Fruit fly (Drosophila melanogaster) whole organism: ENCODE results near the gene CG9512.

Source experiments
- CG8478 ChIP-seq: fragments of >200 bp; optimal IDR thresholded peaks from 2 replicates; lab custom pipeline; 2018; ENCODE audit warnings: inconsistent platforms
- Dll ChIP-seq: fragments of >200 bp; optimal IDR thresholded peaks from 2 replicates; lab custom pipeline; 2017
- EcR ChIP-seq, 2 experiments: fragments of >200 bp; optimal IDR thresholded peaks; 2 replicates each; lab custom pipeline; 2017; ENCODE audit warnings: missing biosample characterization in 2 of 2, missing genetic modification characterization in 2 of 2, missing genetic modification reagents in 2 of 2
- pan ChIP-seq: fragments of >200 bp; optimal IDR thresholded peaks from 2 replicates; lab custom pipeline; 2017
- psq ChIP-seq: fragments of >200 bp; optimal IDR thresholded peaks from 2 replicates; lab custom pipeline; 2017
- usp ChIP-seq: fragments of >200 bp; optimal IDR thresholded peaks from 2 replicates; lab custom pipeline; 2017; ENCODE audit warnings: missing biosample characterization, missing genetic modification characterization, mixed read lengths

CG9512 gene

dm6 chrX:14905499-14906044, at the start of gene CG9512:
CG9512 (minus strand) TSS chrX:14905549.
- TF ChIP-seq usp (no peak), pan (lab: Kevin White, UChicago) (no peak), EcR (GFP tag; optimal IDR thresholded peaks at IDR 0.05; lab: Kevin White, UChicago) (no peak), CG8478 (lab: Kevin White, UChicago) (no peak), psq (lab: Kevin White, UChicago) (no peak), Dll (lab: Kevin White, UChicago) (no peak)

dm6 chrX:14953896-14954295, 48.5 kb upstream of the CG9512 start:
- TF ChIP-seq Dll (lab: Kevin White, UChicago) = no peak
- TF ChIP-seq EcR (GFP tag; optimal IDR thresholded peaks at IDR 0.05; lab: Kevin White, UChicago) = no peak
- no peak for TF ChIP-seq psq (lab: Kevin White, UChicago)
- TF ChIP-seq pan (lab: Kevin White, UChicago) = no peak
- TF ChIP-seq CG8478 (lab: Kevin White, UChicago) = no peak
- no peak for TF ChIP-seq usp

DNA sequence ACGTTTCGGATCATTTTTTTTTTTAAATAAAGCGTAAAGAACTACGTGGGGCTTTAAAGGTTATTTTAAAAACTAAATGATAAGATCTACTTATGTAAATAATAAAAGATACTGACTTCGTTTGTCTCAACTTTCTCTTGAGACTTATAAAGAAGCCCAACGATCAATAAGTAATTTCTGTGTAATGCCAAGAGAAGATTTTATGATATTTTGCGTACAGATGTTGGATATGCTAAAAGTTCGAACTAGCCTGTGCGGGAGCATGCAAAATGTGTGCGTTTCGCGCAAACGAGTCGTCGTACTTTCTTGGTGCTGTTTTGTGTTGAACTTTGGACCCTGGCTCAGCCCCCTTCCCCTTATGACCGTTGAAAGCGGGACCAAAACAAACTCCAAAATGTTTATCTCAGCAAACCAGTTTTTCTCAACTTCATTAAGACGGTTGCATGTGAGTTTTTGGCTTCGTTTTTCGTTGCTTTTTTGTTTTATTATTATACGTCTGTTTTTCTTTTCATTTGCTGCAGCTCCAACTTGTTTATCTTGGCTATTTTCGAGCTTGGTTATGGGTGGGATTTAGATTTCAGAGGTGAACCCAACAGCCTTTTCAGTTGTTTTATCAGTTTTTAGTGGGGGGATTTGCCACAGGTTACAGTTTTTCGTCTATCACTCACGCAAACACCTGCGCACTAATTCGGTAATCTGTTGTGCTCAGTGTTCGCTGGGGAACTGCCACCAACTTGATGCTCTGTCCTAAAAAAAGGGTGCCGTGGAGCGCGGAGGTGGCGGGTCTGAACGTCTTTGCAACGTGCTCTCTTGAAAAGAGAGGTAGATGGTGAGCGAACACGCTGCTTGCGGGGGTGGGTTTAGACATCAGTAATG, 47.7 kb upstream of the CG9512 start, which contains the start of gene pdgy:
TSS of gene pdgy (minus strand) at position 688 of the 876 bp plus-strand sequence.
- TF ChIP-seq psq (lab: Kevin White, UChicago) = no peak
- peak; percentile 7 for TF ChIP-seq Dll (lab: Kevin White, UChicago)
- TF ChIP-seq usp = no peak
- TF ChIP-seq EcR (GFP tag; optimal IDR thresholded peaks at IDR 0.05; lab: Kevin White, UChicago) = no peak

dm6 chrX:14952097-14952844, 46.9 kb upstream of the CG9512 start:
- TF ChIP-seq Dll (lab: Kevin White, UChicago) = no peak
- no peak for TF ChIP-seq CG8478 (lab: Kevin White, UChicago)
- TF ChIP-seq pan (lab: Kevin White, UChicago) = no peak
- TF ChIP-seq usp = no peak
- TF ChIP-seq EcR (GFP tag; optimal IDR thresholded peaks at IDR 0.05; lab: Kevin White, UChicago) = no peak
- no peak for TF ChIP-seq psq (lab: Kevin White, UChicago)

DNA sequence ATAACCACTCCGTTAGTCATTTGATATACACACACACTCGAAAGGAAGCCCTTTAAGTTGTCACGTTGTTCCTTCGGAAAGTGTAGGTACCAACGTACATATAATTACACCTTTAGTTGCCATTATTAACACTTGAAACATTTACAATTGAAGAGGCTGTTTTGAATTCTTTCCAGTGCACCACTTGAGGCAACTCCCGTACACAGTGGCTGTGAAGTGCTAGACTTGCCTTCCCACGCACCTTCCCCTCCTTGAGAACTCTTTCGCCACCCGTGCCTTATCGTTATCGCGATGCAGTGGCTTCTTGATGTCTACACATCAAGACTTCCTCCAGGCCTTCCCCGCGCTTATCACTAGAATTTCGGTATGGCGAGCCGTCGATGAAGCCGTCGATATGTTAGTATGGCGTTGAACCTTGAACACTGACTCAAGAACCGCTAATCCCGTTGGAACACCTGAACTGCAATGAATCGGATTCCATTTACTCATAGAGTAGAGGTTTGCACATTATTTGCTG, 46.1 kb upstream of the CG9512 start:
- TF ChIP-seq psq (lab: Kevin White, UChicago) = no peak
- TF ChIP-seq EcR (GFP tag; optimal IDR thresholded peaks at IDR 0.05; lab: Kevin White, UChicago) = no peak
- TF ChIP-seq CG8478 (lab: Kevin White, UChicago) = no peak
- no peak for TF ChIP-seq usp
- no peak for TF ChIP-seq pan (lab: Kevin White, UChicago)
- TF ChIP-seq Dll (lab: Kevin White, UChicago) = no peak

dm6 chrX:14950273-14951272, 45.2 kb upstream of the CG9512 start:
- TF ChIP-seq psq (lab: Kevin White, UChicago) (no peak), EcR (GFP tag; optimal IDR thresholded peaks at IDR 0.05; lab: Kevin White, UChicago) (no peak), CG8478 (lab: Kevin White, UChicago) (no peak), Dll (lab: Kevin White, UChicago) (peak; percentile 8)

DNA sequence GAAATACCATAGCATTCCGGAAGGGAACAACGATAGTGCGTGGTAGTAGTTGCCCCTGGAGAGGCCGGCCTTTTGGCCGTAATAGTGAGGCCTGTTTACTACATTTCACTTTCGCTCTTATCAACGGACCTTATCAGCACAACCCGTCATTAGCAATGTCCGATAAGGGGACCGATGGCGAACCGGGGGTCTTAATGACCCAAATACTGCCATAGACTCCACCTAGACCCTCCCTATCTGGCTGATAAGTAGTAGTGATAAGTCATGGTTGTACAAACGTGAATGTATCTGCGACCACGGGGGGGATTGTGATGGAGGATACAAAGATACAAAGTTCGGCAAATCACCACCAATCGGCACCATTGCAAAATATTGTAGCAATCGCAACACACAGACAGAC, 43.9 kb upstream of the CG9512 start:
- no peak for TF ChIP-seq CG8478 (lab: Kevin White, UChicago)
- no peak for TF ChIP-seq usp
- no peak for TF ChIP-seq psq (lab: Kevin White, UChicago)
- TF ChIP-seq pan (lab: Kevin White, UChicago) = no peak
- TF ChIP-seq EcR (GFP tag; optimal IDR thresholded peaks at IDR 0.05; lab: Kevin White, UChicago) = no peak
- TF ChIP-seq Dll (lab: Kevin White, UChicago) = no peak

DNA sequence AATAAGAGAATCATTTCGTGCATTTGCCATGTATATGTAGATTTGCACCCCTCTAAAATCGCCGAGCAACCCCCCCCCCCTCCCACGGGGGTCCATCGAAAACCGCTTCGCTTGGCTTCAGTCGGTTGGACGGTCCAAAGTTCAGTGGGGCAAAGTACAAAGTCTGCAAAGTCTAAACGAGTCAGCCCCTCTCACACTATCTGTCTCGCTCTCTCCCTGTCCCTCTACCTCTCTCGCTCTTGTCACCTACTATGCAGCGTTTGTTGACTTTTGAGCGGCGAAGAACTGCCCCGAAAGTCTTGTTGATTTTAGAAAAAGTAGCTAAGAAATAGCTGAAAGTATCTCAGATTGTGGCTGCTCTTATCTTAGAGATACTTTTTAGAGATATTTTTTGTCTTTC, 42.0 kb upstream of the CG9512 start:
- no peak for TF ChIP-seq usp
- TF ChIP-seq psq (lab: Kevin White, UChicago) = no peak
- TF ChIP-seq Dll (lab: Kevin White, UChicago) = no peak
- TF ChIP-seq pan (lab: Kevin White, UChicago) = no peak
- TF ChIP-seq CG8478 (lab: Kevin White, UChicago) = no peak
- TF ChIP-seq EcR (GFP tag; optimal IDR thresholded peaks at IDR 0.05; lab: Kevin White, UChicago) = no peak

DNA sequence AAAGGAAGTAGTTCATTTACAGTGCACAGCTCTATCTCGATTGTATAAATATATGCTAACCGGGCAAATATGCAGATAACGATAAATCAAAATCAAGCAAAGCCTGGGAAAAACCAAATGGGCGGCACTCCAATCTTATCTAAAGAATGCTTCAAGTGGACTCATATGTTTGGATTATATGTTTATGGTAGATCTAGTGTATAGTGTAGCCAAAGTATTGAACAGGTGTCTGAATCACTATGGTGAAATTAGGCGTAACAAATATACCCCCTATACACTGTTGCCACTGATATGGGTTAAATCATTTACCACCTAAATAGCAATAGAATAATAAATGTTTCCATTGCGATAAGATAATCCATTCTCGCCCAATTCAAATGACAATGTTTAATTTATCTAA, 41.2 kb upstream of the CG9512 start:
- TF ChIP-seq psq (lab: Kevin White, UChicago) = no peak

- TF ChIP-seq Dll (lab: Kevin White, UChicago) (no peak), psq (lab: Kevin White, UChicago) (no peak), CG8478 (lab: Kevin White, UChicago) (no peak), pan (lab: Kevin White, UChicago) (no peak), usp (no peak), EcR (GFP tag; optimal IDR thresholded peaks at IDR 0.05; lab: Kevin White, UChicago) (no peak)
These were observed 30.9 kb upstream of the CG9512 start for dm6 chrX:14936250-14936649.
